Fruit fly (Drosophila melanogaster): Measurements from ENCODE around the gene slp2.

DNA sequence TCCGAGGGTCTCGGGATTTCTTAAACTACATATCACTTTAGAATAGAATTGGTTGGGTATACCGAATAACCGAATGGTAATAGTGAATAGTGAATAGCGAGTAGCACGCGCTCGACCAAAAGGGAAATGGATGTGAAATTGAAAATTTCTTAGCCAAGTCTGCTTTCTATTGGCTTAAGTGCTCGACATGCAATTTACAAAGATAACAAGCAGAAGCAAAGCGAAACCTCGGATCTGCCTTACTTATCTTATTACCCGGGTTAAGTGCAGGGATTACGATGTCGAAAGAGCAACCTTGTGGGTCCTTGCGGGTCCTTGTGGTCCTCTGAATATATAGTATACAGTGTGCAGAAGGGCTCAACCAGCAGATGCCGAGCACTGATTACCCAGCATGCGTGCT, 7.4 kb upstream of the slp2 start:
- TF ChIP-seq CG31224 (GFP tag; IDR thresholded peaks at IDR 0.05) (no peak), CG9876 (GFP tag; optimal IDR thresholded peaks at IDR 0.05) (no peak), CG13424 (tag; optimal IDR thresholded peaks at IDR 0.05) (no peak), CG9727 (GFP tag; optimal IDR thresholded peaks at IDR 0.05) (no peak), D19A (tag; optimal IDR thresholded peaks at IDR 0.05) (no peak), CG31388 (GFP tag; optimal IDR thresholded peaks at IDR 0.05) (no peak), sens (GFP tag) (no peak), tap (tag; optimal IDR thresholded peaks at IDR 0.05) (no peak), CG12942 (GFP tag; optimal IDR thresholded peaks at IDR 0.05) (no peak)
